Worm (Caenorhabditis elegans): ENCODE measurements around the gene trxr-1.

ce11 chrIV:6970271-6970670 is 41.5 kb upstream of the trxr-1 start, which contains the start of gene ZK381.8:
- TF ChIP-seq egl-27 (tag; optimal IDR thresholded peaks at IDR 0.05) (no peak), mxl-2 (GFP tag; conservative IDR thresholded peaks at IDR 0.05) (no peak)
